Worm (Caenorhabditis elegans) whole organism, L4 larva: ENCODE results near the gene ril-2.

Experiments used
- aly-2 ChIP-seq: sonication (generic microtip); optimal IDR thresholded peaks from 2 replicates; lab custom pipeline; 2018; ENCODE audit warnings: missing biosample characterization, missing genetic modification characterization
- ama-1 ChIP-seq: fragments of 150-350 bp; optimal IDR thresholded peaks from 2 replicates; lab custom pipeline; 2014; ENCODE audit warnings: inconsistent platforms, mixed read lengths
- daf-19 ChIP-seq: fragments of 200-800 bp; sonication (Bioruptor generic); conservative IDR thresholded peaks from 2 replicates; pipeline ENCODE4 v1.3.6; 2022; ENCODE audit warnings: missing genetic modification characterization, missing compliant biosample characterization
- dpl-1 ChIP-seq: fragments of 150-350 bp; optimal IDR thresholded peaks from 2 replicates; lab custom pipeline; 2014; ENCODE audit warnings: missing biosample characterization, missing genetic modification reagents, missing genetic modification characterization
- egl-27 ChIP-seq: sonication (generic microtip); optimal IDR thresholded peaks from 3 replicates; lab custom pipeline; 2017; ENCODE audit warnings: missing biosample characterization, missing genetic modification reagents, missing genetic modification characterization
- hmg-1.1 ChIP-seq: fragments of 200-800 bp; sonication (Bioruptor generic); IDR thresholded peaks from 2 replicates; pipeline ENCODE4 v1.3.6; 2022; ENCODE audit warnings: missing genetic modification reagents, missing genetic modification characterization, missing compliant biosample characterization
- nhr-41 ChIP-seq: fragments of 200-800 bp; sonication (Bioruptor generic); IDR thresholded peaks from 2 replicates; pipeline ENCODE4 v1.3.6; 2022; ENCODE audit warnings: missing genetic modification reagents, missing genetic modification characterization, missing compliant biosample characterization
- nhr-6 ChIP-seq: fragments of 150-350 bp; optimal IDR thresholded peaks from 2 replicates; lab custom pipeline; 2014; ENCODE audit warnings: missing biosample characterization, missing genetic modification characterization
- nhr-76 ChIP-seq: fragments of 150-350 bp; optimal IDR thresholded peaks from 2 replicates; lab custom pipeline; 2014; ENCODE audit warnings: missing biosample characterization, missing genetic modification characterization
- tra-1 ChIP-seq: fragments of 200-800 bp; sonication (Bioruptor generic); IDR thresholded peaks from 2 replicates; pipeline ENCODE4 v1.3.6; 2022; ENCODE audit warnings: missing genetic modification reagents, missing genetic modification characterization, missing compliant biosample characterization
- vab-7 ChIP-seq: fragments of 200-800 bp; sonication (Bioruptor generic); IDR thresholded peaks from 2 replicates; pipeline ENCODE4 v1.3.6; 2022; ENCODE audit warnings: missing genetic modification reagents, missing genetic modification characterization, missing compliant biosample characterization
- zag-1 ChIP-seq: fragments of 150-350 bp; optimal IDR thresholded peaks from 2 replicates; lab custom pipeline; 2014; ENCODE audit warnings: missing biosample characterization, missing genetic modification characterization
- zfp-2 ChIP-seq: sonication (generic microtip); optimal IDR thresholded peaks from 2 replicates; lab custom pipeline; 2016; ENCODE audit warnings: mild to moderate bottlenecking, missing genetic modification characterization, missing compliant biosample characterization
- ztf-11 ChIP-seq: fragments of 150-350 bp; optimal IDR thresholded peaks from 2 replicates; lab custom pipeline; 2014; ENCODE audit warnings: missing biosample characterization, missing genetic modification characterization

- TF ChIP-seq hmg-1.1 (GFP tag; lab: Robert Waterston, UW): 0 out of 2 replicates have a peak, but pooled peaks have one; percentile 34
- TF ChIP-seq ztf-11 (tag; lab: Kevin White, UChicago): no peak
- no peak for TF ChIP-seq egl-27 (tag; lab: Kevin White, UChicago)
- no peak for TF ChIP-seq nhr-76 (tag; lab: Kevin White, UChicago)
- TF ChIP-seq nhr-41 (GFP tag; lab: Robert Waterston, UW): 0 out of 2 replicates have a peak, but pooled peaks have one; percentile 18
- TF ChIP-seq vab-7 (GFP tag; lab: Robert Waterston, UW): no peak
- TF ChIP-seq zag-1 (tag; lab: Kevin White, UChicago): no peak
- no peak for TF ChIP-seq daf-19 (GFP tag; lab: Robert Waterston, UW)
- peak; percentile 40 for TF ChIP-seq dpl-1
- no peak for TF ChIP-seq aly-2 (tag; lab: Kevin White, UChicago)
- TF ChIP-seq nhr-6 (tag; lab: Kevin White, UChicago): peak; percentile 88
- peak; percentile 80; the same call in 1 of the 2 replicates for TF ChIP-seq tra-1 (GFP tag; lab: Robert Waterston, UW)
- peak; percentile 69 for TF ChIP-seq ama-1 (lab: Kevin White, UChicago)
- TF ChIP-seq zfp-2 (tag; lab: Kevin White, UChicago): no peak
Measured at ce11 chrV:12637238-12637690, 38.3 kb upstream of the ril-2 start, which contains the start of gene F56H9.2.
